Worm (Caenorhabditis elegans) whole organism, late embryonic: ENCODE data around the gene C08G5.6.

Source experiments
- dmd-4 ChIP-seq: sonication (generic microtip); optimal IDR thresholded peaks from 2 replicates; lab custom pipeline; 2016; ENCODE audit warnings: borderline replicate concordance, missing genetic modification characterization, missing compliant biosample characterization
- unc-86 ChIP-seq: sonication (generic microtip); optimal IDR thresholded peaks from 2 replicates; lab custom pipeline; 2016; ENCODE audit warnings: missing genetic modification characterization, missing compliant biosample characterization

DNA sequence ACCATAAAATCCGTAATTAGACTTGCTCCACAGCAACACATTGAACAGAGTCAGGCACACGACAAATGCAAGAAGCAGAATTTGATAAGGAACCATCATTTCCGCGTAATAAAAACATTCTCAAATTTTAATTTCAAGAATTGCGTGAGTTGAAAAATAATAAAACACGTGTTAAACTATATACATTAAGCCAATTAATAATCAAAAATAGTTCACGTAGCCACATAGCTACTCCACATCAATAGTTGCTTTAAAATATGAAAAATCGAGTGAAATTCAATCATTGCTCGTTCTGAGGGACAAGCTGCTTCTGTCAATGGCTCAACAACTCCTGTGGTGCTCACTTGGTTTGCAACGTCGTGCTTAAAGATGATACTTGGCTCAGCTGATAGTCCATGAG lies 12.6 kb downstream of the C08G5.6 start, which contains the start of gene Y39F10A.3:
- no peak for TF ChIP-seq unc-86
- TF ChIP-seq dmd-4 (tag; lab: Kevin White, UChicago): no peak
